Worm (Caenorhabditis elegans) whole organism, young adult: Measurements from ENCODE around the gene glb-4.

Experiments used
- F33H1.4 ChIP-seq: fragments of 200-800 bp; sonication (Bioruptor generic); IDR thresholded peaks from 2 replicates; pipeline ENCODE4 v1.3.6; 2022; ENCODE audit warnings: missing genetic modification reagents, missing genetic modification characterization, missing compliant biosample characterization
- F52B5.7 ChIP-seq: sonication (generic microtip); optimal IDR thresholded peaks from 2 replicates; lab custom pipeline; 2016; ENCODE audit warnings: mild to moderate bottlenecking, missing genetic modification characterization, missing compliant biosample characterization
- F55B11.4 ChIP-seq: sonication (generic microtip); optimal IDR thresholded peaks from 2 replicates; lab custom pipeline; 2016; ENCODE audit warnings: missing compliant biosample characterization, missing genetic modification characterization, borderline replicate concordance; ENCODE audit not compliant: insufficient read depth
- ceh-91 ChIP-seq: fragments of 200-800 bp; sonication (Bioruptor generic); IDR thresholded peaks from 2 replicates; pipeline ENCODE4 v1.3.6; 2022; ENCODE audit warnings: missing genetic modification reagents, missing genetic modification characterization, missing compliant biosample characterization
- dpl-1 ChIP-seq: fragments of 150-350 bp; optimal IDR thresholded peaks from 2 replicates; lab custom pipeline; 2014; ENCODE audit warnings: missing biosample characterization, missing genetic modification reagents, missing genetic modification characterization
- egl-18 ChIP-seq: fragments of 200-800 bp; sonication (Bioruptor generic); IDR thresholded peaks from 2 replicates; pipeline ENCODE4 v1.3.6; 2022; ENCODE audit warnings: missing genetic modification reagents, missing genetic modification characterization, missing compliant biosample characterization
- ekl-4 ChIP-seq: fragments of 200-800 bp; sonication (Bioruptor generic); IDR thresholded peaks from 2 replicates; pipeline ENCODE4 v1.3.6; 2022; ENCODE audit warnings: missing genetic modification reagents, missing genetic modification characterization, missing compliant biosample characterization
- him-1 ChIP-seq: sonication (generic microtip); optimal IDR thresholded peaks from 2 replicates; lab custom pipeline; 2016; ENCODE audit warnings: missing genotype, missing genetic modification reagents, missing genetic modification characterization, missing compliant biosample characterization
- hrde-1 ChIP-seq: sonication (generic microtip); optimal IDR thresholded peaks from 2 replicates; lab custom pipeline; 2016; ENCODE audit warnings: missing genetic modification characterization, mild to moderate bottlenecking, missing compliant biosample characterization, moderate library complexity, missing genotype, missing genetic modification reagents, borderline replicate concordance
- mes-4 ChIP-seq: sonication (generic microtip); optimal IDR thresholded peaks from 2 replicates; lab custom pipeline; 2016; ENCODE audit warnings: missing genotype, missing genetic modification characterization, missing compliant biosample characterization
- nfya-1 ChIP-seq: sonication (generic microtip); optimal IDR thresholded peaks from 2 replicates; lab custom pipeline; 2017; ENCODE audit warnings: antibody characterized with exemption, missing compliant biosample characterization, missing genetic modification characterization, borderline replicate concordance; ENCODE audit not compliant: insufficient read depth
- somi-1 ChIP-seq: fragments of 200-800 bp; sonication (Bioruptor generic); optimal IDR thresholded peaks from 2 replicates; lab custom pipeline; 2018; ENCODE audit warnings: mild to moderate bottlenecking, missing genetic modification characterization, missing compliant biosample characterization
- unc-130 ChIP-seq: sonication (generic microtip); optimal IDR thresholded peaks from 2 replicates; lab custom pipeline; 2016; ENCODE audit warnings: missing genetic modification reagents, missing genetic modification characterization, missing compliant biosample characterization
- zfh-2 ChIP-seq: fragments of 200-800 bp; sonication (Bioruptor generic); conservative IDR thresholded peaks from 2 replicates; pipeline ENCODE4 v1.3.6; 2022; ENCODE audit warnings: missing genetic modification reagents, missing genetic modification characterization, missing compliant biosample characterization

ce11 chrII:11153080-11153479 lies 42.1 kb upstream of the glb-4 start:
- TF ChIP-seq nfya-1 (no peak), mes-4 (no peak), ceh-91 (no peak), F55B11.4 (tag; lab: Kevin White, UChicago) (no peak), F33H1.4 (GFP tag; lab: Robert Waterston, UW) (no peak), dpl-1 (no peak), hrde-1 (tag; lab: Kevin White, UChicago) (no peak), zfh-2 (GFP tag; lab: Robert Waterston, UW) (no peak), unc-130 (GFP tag; lab: Kevin White, UChicago) (no peak), egl-18 (GFP tag; lab: Robert Waterston, UW) (no peak), him-1 (tag; lab: Kevin White, UChicago) (no peak), ekl-4 (GFP tag; lab: Robert Waterston, UW) (no peak), F52B5.7 (no peak), somi-1 (GFP tag; lab: Kevin White, UChicago) (no peak)
